Worm (Caenorhabditis elegans) whole organism, midembryonic: Measurements from ENCODE around the gene ilys-6.

Source experiments
- T22C8.4 ChIP-seq: fragments of 200-800 bp; sonication (Bioruptor generic); IDR thresholded peaks from 2 replicates; pipeline ENCODE4 v1.3.6; 2022; ENCODE audit warnings: missing genetic modification characterization, missing compliant biosample characterization
- cog-1 ChIP-seq: sonication (generic microtip); optimal IDR thresholded peaks from 2 replicates; lab custom pipeline; 2016; ENCODE audit warnings: missing genetic modification characterization, missing compliant biosample characterization
- flt-1 ChIP-seq: fragments of 200-800 bp; sonication (Bioruptor generic); IDR thresholded peaks from 2 replicates; pipeline ENCODE4 v1.3.6; 2022; ENCODE audit warnings: missing genetic modification characterization, missing compliant biosample characterization
- klf-2 ChIP-seq: fragments of 200-800 bp; sonication (Bioruptor generic); conservative IDR thresholded peaks from 2 replicates; pipeline ENCODE4 v1.3.6; 2022; ENCODE audit warnings: missing genetic modification reagents, missing genetic modification characterization, missing compliant biosample characterization
- med-1 ChIP-seq: sonication (generic microtip); optimal IDR thresholded peaks from 2 replicates; lab custom pipeline; 2017; ENCODE audit warnings: missing genetic modification characterization, mild to moderate bottlenecking, missing compliant biosample characterization, antibody characterized with exemption, missing genetic modification reagents; ENCODE audit not compliant: insufficient read depth
- ref-1 ChIP-seq: fragments of 200-800 bp; sonication (Bioruptor generic); conservative IDR thresholded peaks from 2 replicates; pipeline ENCODE4 v1.3.6; 2022; ENCODE audit warnings: missing genetic modification reagents, missing genetic modification characterization, missing compliant biosample characterization
- tab-1 ChIP-seq: fragments of 200-800 bp; sonication (Bioruptor generic); IDR thresholded peaks from 2 replicates; pipeline ENCODE4 v1.3.6; 2022; ENCODE audit warnings: missing genetic modification characterization, missing compliant biosample characterization
- ztf-23 ChIP-seq: fragments of 200-800 bp; sonication (Bioruptor generic); IDR thresholded peaks from 2 replicates; pipeline ENCODE4 v1.3.6; 2022; ENCODE audit warnings: missing genetic modification reagents, missing genetic modification characterization, missing compliant biosample characterization
- ztf-29 ChIP-seq: fragments of 200-800 bp; sonication (Bioruptor generic); IDR thresholded peaks from 2 replicates; pipeline ENCODE4 v1.3.6; 2022; ENCODE audit warnings: missing genetic modification reagents, missing genetic modification characterization, missing compliant biosample characterization

ce11 chrIV:4024159-4025004, 39.1 kb downstream of the ilys-6 start:
- no peak for TF ChIP-seq ztf-23 (GFP tag; lab: Robert Waterston, UW)
- no peak for TF ChIP-seq med-1 (GFP tag; lab: Kevin White, UChicago)
- TF ChIP-seq ref-1 (GFP tag; lab: Robert Waterston, UW), result no peak
- TF ChIP-seq flt-1 (GFP tag; lab: Robert Waterston, UW), result no peak
- TF ChIP-seq ztf-29 (GFP tag; lab: Robert Waterston, UW), result no peak
- no peak for TF ChIP-seq T22C8.4 (GFP tag; lab: Robert Waterston, UW)
- no peak for TF ChIP-seq tab-1 (GFP tag; lab: Robert Waterston, UW)
- no peak for TF ChIP-seq klf-2 (GFP tag; lab: Robert Waterston, UW)
- no peak for TF ChIP-seq cog-1 (tag; lab: Kevin White, UChicago)
